Fruit fly (Drosophila melanogaster) whole organism, prepupa: ENCODE data around the gene Tpr2.
A peak's percentile ranks its signal among the peaks of the same experiment; 100 is the strongest.

Experiments used
- Blimp-1 ChIP-seq: fragments of 200-800 bp; sonication (Bioruptor generic); optimal IDR thresholded peaks from 3 replicates; lab custom pipeline; 2017; ENCODE audit warnings: missing biosample characterization, missing genetic modification characterization, mild to moderate bottlenecking, moderate library complexity, missing genetic modification reagents
- CG11762 ChIP-seq: fragments of 200-800 bp; sonication (Bioruptor generic); optimal IDR thresholded peaks from 3 replicates; lab custom pipeline; 2016; ENCODE audit warnings: missing biosample characterization, missing genetic modification characterization; ENCODE audit not compliant: insufficient read depth
- CG11902 ChIP-seq: fragments of 200-800 bp; sonication (Bioruptor generic); optimal IDR thresholded peaks from 3 replicates; lab custom pipeline; 2016; ENCODE audit warnings: missing biosample characterization, missing genetic modification characterization
- CG1621 ChIP-seq: fragments of 200-800 bp; sonication (Bioruptor generic); optimal IDR thresholded peaks from 3 replicates; lab custom pipeline; 2018; ENCODE audit warnings: missing biosample characterization, mild to moderate bottlenecking, missing genetic modification characterization
- CG8632 ChIP-seq: fragments of 200-800 bp; sonication (Bioruptor generic); optimal IDR thresholded peaks from 3 replicates; lab custom pipeline; 2016; ENCODE audit warnings: missing biosample characterization, missing genetic modification characterization
- CG9139 ChIP-seq: fragments of 200-800 bp; sonication (Bioruptor generic); optimal IDR thresholded peaks from 3 replicates; lab custom pipeline; 2017; ENCODE audit warnings: missing biosample characterization, mild to moderate bottlenecking, missing genetic modification characterization
- Ets96B ChIP-seq: fragments of 200-800 bp; optimal IDR thresholded peaks from 2 replicates; lab custom pipeline; 2019; ENCODE audit warnings: missing biosample characterization, mild to moderate bottlenecking, missing genetic modification characterization, moderate library complexity
- dsx ChIP-seq: fragments of 200-800 bp; optimal IDR thresholded peaks from 3 replicates; lab custom pipeline; 2019; ENCODE audit warnings: missing biosample characterization, mild to moderate bottlenecking, missing genetic modification characterization, moderate library complexity; ENCODE audit not compliant: poor library complexity, severe bottlenecking
- eg ChIP-seq: fragments of 200-800 bp; sonication (Bioruptor generic); IDR thresholded peaks from 3 replicates; pipeline ENCODE4 v1.3.6; 2022; ENCODE audit warnings: missing biosample characterization, missing genetic modification characterization

- no peak for TF ChIP-seq CG11902
- TF ChIP-seq CG9139, result no peak
- TF ChIP-seq dsx (GFP tag; lab: Kevin White, UChicago), result no peak
- TF ChIP-seq eg (GFP tag; lab: Robert Waterston, UW), result peak; percentile 78
- TF ChIP-seq CG11762, result peak; percentile 55
- no peak for TF ChIP-seq Ets96B (tag; lab: Kevin White, UChicago)
- peak; percentile 76 for TF ChIP-seq Blimp-1 (GFP tag; lab: Kevin White, UChicago)
- TF ChIP-seq CG8632 (GFP tag; lab: Kevin White, UChicago), result peak; percentile 71
- peak; percentile 68 for TF ChIP-seq CG1621 (tag; lab: Kevin White, UChicago)
These were observed 51.8 kb downstream of the Tpr2 start for dm6 chr2L:16542997-16543593.
